Fruit fly (Drosophila melanogaster): Measurements from ENCODE around the gene Ziz.

The Ziz gene

DNA sequence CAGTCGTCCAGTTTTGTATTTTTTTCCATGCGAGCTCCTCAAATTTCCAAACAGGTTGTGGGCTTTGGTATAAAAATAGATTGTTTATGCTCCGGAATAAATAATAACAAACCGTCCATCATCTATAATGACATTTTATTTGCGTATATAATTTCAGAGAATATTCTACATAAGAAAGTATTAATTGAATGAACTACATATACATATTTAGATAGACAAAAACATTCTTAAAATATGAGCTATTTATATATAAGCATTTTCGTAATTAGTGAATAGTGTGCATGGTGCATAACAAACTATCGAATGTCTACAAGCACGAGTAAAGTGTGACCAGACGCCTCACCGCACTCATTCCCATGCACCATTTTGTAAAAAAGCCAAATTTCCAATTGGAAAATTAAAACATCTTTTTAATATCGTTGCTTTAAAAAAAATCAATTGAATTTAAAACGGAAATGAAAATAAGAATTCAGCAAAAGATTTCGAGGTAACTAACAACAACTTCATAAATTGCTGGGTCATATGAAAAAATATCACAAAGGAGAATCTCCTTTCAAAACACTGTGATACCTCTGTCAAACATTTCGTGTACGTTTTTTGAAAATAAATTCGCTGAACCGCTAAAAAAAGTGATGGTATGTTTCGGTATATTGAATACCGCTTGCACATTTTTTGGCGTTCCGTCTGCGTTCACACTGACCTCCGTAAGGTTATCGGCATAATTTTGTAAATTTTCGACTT, 69.6 kb downstream of the Ziz start, which contains the start of gene muc (continued):
- TF ChIP-seq Mes4 (GFP tag; optimal IDR thresholded peaks at IDR 0.05) (no peak), Hey (tag; optimal IDR thresholded peaks at IDR 0.05) (no peak), corto (GFP tag; optimal IDR thresholded peaks at IDR 0.05) (no peak), CG4360 (GFP tag; IDR thresholded peaks at IDR 0.05) (no peak), CG17328 (GFP tag; IDR thresholded peaks at IDR 0.05) (no peak), CG11093 (GFP tag; IDR thresholded peaks at IDR 0.05) (no peak), Doc2 (GFP tag; IDR thresholded peaks at IDR 0.05) (no peak), Gsc (GFP tag; IDR thresholded peaks at IDR 0.05) (no peak), row (GFP tag; IDR thresholded peaks at IDR 0.05) (peak; percentile 90), pnt (GFP tag; optimal IDR thresholded peaks at IDR 0.05) (no peak), ara (GFP tag; IDR thresholded peaks at IDR 0.05) (no peak), dati (GFP tag; IDR thresholded peaks at IDR 0.05) (no peak), GATAe (GFP tag; conservative IDR thresholded peaks at IDR 0.05) (no peak), CG11085 (GFP tag; IDR thresholded peaks at IDR 0.05) (0 out of 2 replicates have a peak, but pooled peaks have one; percentile 12), Ssrp (tag; optimal IDR thresholded peaks at IDR 0.05) (peak; percentile 39), CG17361 (GFP tag; IDR thresholded peaks at IDR 0.05) (peak; percentile 52; the same call in 2 of the 3 replicates), Stat92E (GFP tag; optimal IDR thresholded peaks at IDR 0.05) (peak in 1 of 3 experiments; percentile 78), nerfin-2 (GFP tag; IDR thresholded peaks at IDR 0.05; ENCODE audit: partially characterized antibody) (peak; percentile 26), dmrt11E (tag; optimal IDR thresholded peaks at IDR 0.05) (peak; percentile 40), CG8281 (tag; optimal IDR thresholded peaks at IDR 0.05) (no peak), klu (GFP tag; IDR thresholded peaks at IDR 0.05) (no peak), CG7963 (GFP tag; IDR thresholded peaks at IDR 0.05; ENCODE audit: partially characterized antibody) (peak; percentile 44; the same call in 1 of the 3 replicates), Lim3 (GFP tag; IDR thresholded peaks at IDR 0.05) (no peak), CG30431 (GFP tag; optimal IDR thresholded peaks at IDR 0.05) (no peak), CG43689 (GFP tag; IDR thresholded peaks at IDR 0.05) (no peak), CG5245 (GFP tag; optimal IDR thresholded peaks at IDR 0.05) (no peak), pho (GFP tag; optimal IDR thresholded peaks at IDR 0.05) (peak; percentile 51), CG12104 (GFP tag; optimal IDR thresholded peaks at IDR 0.05) (peak; percentile 30), danr (GFP tag; IDR thresholded peaks at IDR 0.05) (no peak), mld (GFP tag; IDR thresholded peaks at IDR 0.05; ENCODE audit: partially characterized antibody) (peak; percentile 44; the same call in 1 of the 3 replicates), dysf (GFP tag; IDR thresholded peaks at IDR 0.05) (peak; percentile 43; the same call in 2 of the 3 replicates), pfk (GFP tag; optimal IDR thresholded peaks at IDR 0.05) (no peak), gce (GFP tag; IDR thresholded peaks at IDR 0.05) (no peak), CrebB (tag; optimal IDR thresholded peaks at IDR 0.05) (no peak), CG11696 (GFP tag; IDR thresholded peaks at IDR 0.05) (0 out of 2 replicates have a peak, but pooled peaks have one; percentile 16), CG16779 (GFP tag; IDR thresholded peaks at IDR 0.05) (no peak), NFAT (GFP tag; IDR thresholded peaks at IDR 0.05) (peak; percentile 55; the same call in 1 of the 2 replicates), luna (GFP tag; optimal IDR thresholded peaks at IDR 0.05) (no peak), CG6683 (GFP tag; optimal IDR thresholded peaks at IDR 0.05) (no peak), prd (optimal IDR thresholded peaks at IDR 0.05) (no peak), prd (GFP tag; IDR thresholded peaks at IDR 0.05) (0 out of 3 replicates have a peak, but pooled peaks have one; percentile 19), CG11398 (GFP tag; optimal IDR thresholded peaks at IDR 0.05) (no peak), trem (tag; optimal IDR thresholded peaks at IDR 0.05) (peak; percentile 49), CG9609 (GFP tag; optimal IDR thresholded peaks at IDR 0.05) (peak; percentile 38), CG1233 (GFP tag; optimal IDR thresholded peaks at IDR 0.05) (no peak), sd (tag; optimal IDR thresholded peaks at IDR 0.05) (peak; percentile 26), CG31224 (GFP tag; IDR thresholded peaks at IDR 0.05) (peak; percentile 33; the same call in 1 of the 2 replicates), cad (GFP tag; optimal IDR thresholded peaks at IDR 0.05) (no peak), dm (GFP tag; optimal IDR thresholded peaks at IDR 0.05) (no peak), CG7745 (tag; optimal IDR thresholded peaks at IDR 0.05) (no peak)

Data from whole organism, embryonic.